In the genomic region with DNA sequence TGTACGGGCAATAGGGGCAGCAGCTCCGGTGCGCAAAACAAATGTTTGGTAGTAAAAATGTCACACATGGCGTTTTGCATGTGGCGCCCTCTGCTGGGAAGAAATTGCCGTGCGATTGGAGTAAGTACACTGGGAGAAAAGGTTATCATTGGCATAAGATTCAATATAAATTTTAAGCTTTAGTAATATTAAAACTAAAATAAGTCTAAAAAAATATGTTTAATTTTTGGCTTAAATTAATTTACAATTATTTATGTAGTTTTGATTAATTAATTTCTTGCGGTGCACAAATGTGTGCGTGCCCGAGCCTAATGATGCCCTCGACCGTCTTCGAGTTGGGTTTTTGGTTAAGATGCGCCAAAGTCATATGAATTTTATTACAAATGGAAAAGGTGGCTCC, we compare ENCODE assay signal across 1 fruit fly cellular context.
A peak's percentile ranks its signal among the peaks of the same experiment; 100 is the strongest.
TF ChIP-seq lines count a peak whose summit lies in the region.

No protein-coding gene starts in this region.

TF ChIP-seq in whole organism, embryonic, 481 proteins besides CTCF, POLR2A, EP300 and RAD21 (continued from another document and continues in another):
- TF ChIP-seq CG1792 (GFP tag; optimal IDR thresholded peaks at IDR 0.05; lab: Kevin White, UChicago) = no peak
- TF ChIP-seq Med (GFP tag; lab: Kevin White, UChicago) = peak; percentile 89
- peak; percentile 57; the same call in 1 of the 2 replicates for TF ChIP-seq sens-2 (GFP tag; IDR thresholded peaks at IDR 0.05; lab: Robert Waterston, UW)
- TF ChIP-seq CG16863 (GFP tag; optimal IDR thresholded peaks at IDR 0.05; lab: Kevin White, UChicago) = no peak
- no peak for TF ChIP-seq Doc3 (GFP tag; IDR thresholded peaks at IDR 0.05; lab: Robert Waterston, UW; ENCODE audit: partially characterized antibody)
- TF ChIP-seq phol (tag; optimal IDR thresholded peaks at IDR 0.05; lab: Kevin White, UChicago) = peak; percentile 71
- TF ChIP-seq E2f1 (GFP tag; IDR thresholded peaks at IDR 0.05; lab: Robert Waterston, UW) = peak; percentile 63
- TF ChIP-seq inv (GFP tag; IDR thresholded peaks at IDR 0.05; lab: Robert Waterston, UW; ENCODE audit: partially characterized antibody) = no peak
- TF ChIP-seq CG11560 (tag; IDR thresholded peaks at IDR 0.05; lab: Robert Waterston, UW) = peak; percentile 59; the same call in 2 of the 3 replicates
- peak; percentile 77 for TF ChIP-seq CG10979 (tag; optimal IDR thresholded peaks at IDR 0.05; lab: Kevin White, UChicago)
- TF ChIP-seq CG1024 (GFP tag; IDR thresholded peaks at IDR 0.05; lab: Robert Waterston, UW) = peak; percentile 63
- no peak for TF ChIP-seq Dip3 (GFP tag; optimal IDR thresholded peaks at IDR 0.05; lab: Kevin White, UChicago)
- peak; percentile 58; the same call in 1 of the 2 replicates for TF ChIP-seq ranshi (GFP tag; IDR thresholded peaks at IDR 0.05; lab: Robert Waterston, UW)
- peak; percentile 62 for TF ChIP-seq CG15269 (tag; optimal IDR thresholded peaks at IDR 0.05; lab: Kevin White, UChicago)
- no peak for TF ChIP-seq D19B (GFP tag; optimal IDR thresholded peaks at IDR 0.05; lab: Kevin White, UChicago)
- no peak for TF ChIP-seq tx (GFP tag; optimal IDR thresholded peaks at IDR 0.05; lab: Kevin White, UChicago)
- peak; percentile 72; the same call in 1 of the 2 replicates for TF ChIP-seq Awh (GFP tag; IDR thresholded peaks at IDR 0.05; lab: Robert Waterston, UW)
- peak; percentile 63 for TF ChIP-seq ara (GFP tag; IDR thresholded peaks at IDR 0.05; lab: Robert Waterston, UW)
- no peak for TF ChIP-seq pan (optimal IDR thresholded peaks at IDR 0.05; lab: Kevin White, UChicago)
- peak in 1 of 2 experiments; percentile 71 for TF ChIP-seq pan (GFP tag; optimal IDR thresholded peaks at IDR 0.05 in 1 of 2, IDR thresholded peaks at IDR 0.05 in 1 of 2)
- no peak for TF ChIP-seq Doc2 (GFP tag; IDR thresholded peaks at IDR 0.05; lab: Robert Waterston, UW)
- peak; percentile 52 for TF ChIP-seq CG8388 (GFP tag; optimal IDR thresholded peaks at IDR 0.05; lab: Kevin White, UChicago)
- TF ChIP-seq gt (GFP tag; IDR thresholded peaks at IDR 0.05; lab: Robert Waterston, UW) = no peak
- TF ChIP-seq gcm2 (GFP tag; optimal IDR thresholded peaks at IDR 0.05; lab: Kevin White, UChicago) = no peak
- TF ChIP-seq Bdp1 (GFP tag; optimal IDR thresholded peaks at IDR 0.05; lab: Kevin White, UChicago) = no peak
- peak; percentile 55 for TF ChIP-seq Meics (GFP tag; optimal IDR thresholded peaks at IDR 0.05; lab: Kevin White, UChicago)
- TF ChIP-seq trh (GFP tag; optimal IDR thresholded peaks at IDR 0.05; lab: Kevin White, UChicago) = peak; percentile 43
- no peak for TF ChIP-seq GATAe (GFP tag; conservative IDR thresholded peaks at IDR 0.05; lab: Robert Waterston, UW)
- 0 out of 2 replicates have a peak, but pooled peaks have one; percentile 21 for TF ChIP-seq Gsc (GFP tag; IDR thresholded peaks at IDR 0.05; lab: Robert Waterston, UW)
- TF ChIP-seq CG9797 (GFP tag; optimal IDR thresholded peaks at IDR 0.05; lab: Kevin White, UChicago) = no peak
- TF ChIP-seq Dek (tag; optimal IDR thresholded peaks at IDR 0.05; lab: Kevin White, UChicago) = peak; percentile 44
- TF ChIP-seq NK7.1 (GFP tag; optimal IDR thresholded peaks at IDR 0.05; lab: Kevin White, UChicago) = no peak
- peak; percentile 9 for TF ChIP-seq Jarid2 (GFP tag; optimal IDR thresholded peaks at IDR 0.05; lab: Kevin White, UChicago)
- TF ChIP-seq Gug (GFP tag; IDR thresholded peaks at IDR 0.05; lab: Robert Waterston, UW) = no peak; the same call in 3 of the 4 replicates
- TF ChIP-seq caup (GFP tag; optimal IDR thresholded peaks at IDR 0.05; lab: Kevin White, UChicago; ENCODE audit: severe bottlenecking) = peak; percentile 46
- peak; percentile 48 for TF ChIP-seq ewg (GFP tag; optimal IDR thresholded peaks at IDR 0.05; lab: Kevin White, UChicago)
- TF ChIP-seq MBD-R2 (GFP tag; IDR thresholded peaks at IDR 0.05; lab: Robert Waterston, UW) = peak; percentile 34; the same call in 1 of the 2 replicates
- TF ChIP-seq CG10147 (GFP tag; optimal IDR thresholded peaks at IDR 0.05; lab: Kevin White, UChicago) = peak; percentile 54
- TF ChIP-seq CG30431 (GFP tag; optimal IDR thresholded peaks at IDR 0.05; lab: Kevin White, UChicago) = peak; percentile 47
- TF ChIP-seq CG43689 (GFP tag; IDR thresholded peaks at IDR 0.05; lab: Robert Waterston, UW) = peak; percentile 48; the same call in 1 of the 2 replicates
- TF ChIP-seq CG18764 (GFP tag; optimal IDR thresholded peaks at IDR 0.05; lab: Kevin White, UChicago) = peak; percentile 24
- TF ChIP-seq CG12744 (GFP tag; optimal IDR thresholded peaks at IDR 0.05; lab: Kevin White, UChicago) = no peak
- TF ChIP-seq CG10565 (GFP tag; optimal IDR thresholded peaks at IDR 0.05; lab: Kevin White, UChicago) = no peak
- peak; percentile 70 for TF ChIP-seq sob (GFP tag; IDR thresholded peaks at IDR 0.05; lab: Robert Waterston, UW)
- TF ChIP-seq Neu2 (GFP tag; optimal IDR thresholded peaks at IDR 0.05; lab: Kevin White, UChicago; ENCODE audit: borderline replicate concordance) = no peak
- peak; percentile 45 for TF ChIP-seq gsb-n (tag; optimal IDR thresholded peaks at IDR 0.05; lab: Kevin White, UChicago)
- TF ChIP-seq CG12236 (GFP tag; optimal IDR thresholded peaks at IDR 0.05; lab: Kevin White, UChicago) = no peak
- peak; percentile 33 for TF ChIP-seq CG4854 (GFP tag; optimal IDR thresholded peaks at IDR 0.05; lab: Kevin White, UChicago)
- TF ChIP-seq CG10366 (GFP tag; IDR thresholded peaks at IDR 0.05; lab: Robert Waterston, UW) = peak; percentile 62
- peak; percentile 64 for TF ChIP-seq CG7271 (tag; optimal IDR thresholded peaks at IDR 0.05; lab: Kevin White, UChicago)
- TF ChIP-seq sqz (GFP tag; optimal IDR thresholded peaks at IDR 0.05; lab: Kevin White, UChicago) = peak; percentile 41
- TF ChIP-seq CG5953 (GFP tag; IDR thresholded peaks at IDR 0.05; lab: Robert Waterston, UW) = no peak
- no peak for TF ChIP-seq C15 (GFP tag; IDR thresholded peaks at IDR 0.05; lab: Robert Waterston, UW)
- TF ChIP-seq otp (GFP tag; IDR thresholded peaks at IDR 0.05; lab: Robert Waterston, UW) = peak; percentile 60; the same call in 2 of the 3 replicates
- TF ChIP-seq CG8924 (tag; optimal IDR thresholded peaks at IDR 0.05; lab: Kevin White, UChicago) = peak; percentile 65
- peak in 1 of 3 experiments; percentile 53 for TF ChIP-seq lola (GFP tag; optimal IDR thresholded peaks at IDR 0.05; lab: Kevin White, UChicago)
- no peak for TF ChIP-seq NC2α (GFP tag; optimal IDR thresholded peaks at IDR 0.05; lab: Kevin White, UChicago)
- peak; percentile 40; the same call in 1 of the 3 replicates for TF ChIP-seq CG2889 (GFP tag; IDR thresholded peaks at IDR 0.05; lab: Robert Waterston, UW)
- peak; percentile 4 for TF ChIP-seq Mad (GFP tag; optimal IDR thresholded peaks at IDR 0.05; lab: Kevin White, UChicago)
- TF ChIP-seq Max (GFP tag; optimal IDR thresholded peaks at IDR 0.05; lab: Kevin White, UChicago) = peak; percentile 41
- TF ChIP-seq CG32772 (GFP tag; IDR thresholded peaks at IDR 0.05; lab: Robert Waterston, UW) = peak; percentile 70
- TF ChIP-seq CG12659 (GFP tag; optimal IDR thresholded peaks at IDR 0.05; lab: Kevin White, UChicago) = peak; percentile 29
- TF ChIP-seq Oli (tag; optimal IDR thresholded peaks at IDR 0.05; lab: Kevin White, UChicago) = peak; percentile 63
- peak; percentile 33; the same call in 1 of the 2 replicates for TF ChIP-seq Oaz (GFP tag; IDR thresholded peaks at IDR 0.05; lab: Robert Waterston, UW)
- TF ChIP-seq Atf3 (GFP tag; optimal IDR thresholded peaks at IDR 0.05; lab: Kevin White, UChicago) = no peak
- TF ChIP-seq onecut (GFP tag; IDR thresholded peaks at IDR 0.05; lab: Robert Waterston, UW) = peak; percentile 52
- peak; percentile 43 for TF ChIP-seq odd (GFP tag; optimal IDR thresholded peaks at IDR 0.05; lab: Kevin White, UChicago)
- no peak for TF ChIP-seq CG9876 (GFP tag; optimal IDR thresholded peaks at IDR 0.05; lab: Kevin White, UChicago)
- peak; percentile 55 for TF ChIP-seq CG17385 (GFP tag; optimal IDR thresholded peaks at IDR 0.05; lab: Kevin White, UChicago)
- peak; percentile 48; the same call in 1 of the 2 replicates for TF ChIP-seq esg (GFP tag; conservative IDR thresholded peaks at IDR 0.05; lab: Robert Waterston, UW)
- TF ChIP-seq CG6765 (GFP tag; optimal IDR thresholded peaks at IDR 0.05; lab: Kevin White, UChicago) = no peak
- TF ChIP-seq maf-S (GFP tag; optimal IDR thresholded peaks at IDR 0.05; lab: Kevin White, UChicago) = no peak
- TF ChIP-seq CG7786 (GFP tag; optimal IDR thresholded peaks at IDR 0.05; lab: Kevin White, UChicago) = no peak
- TF ChIP-seq vfl (GFP tag; optimal IDR thresholded peaks at IDR 0.05; lab: Kevin White, UChicago) = peak; percentile 3
- no peak for TF ChIP-seq Stat92E (GFP tag; optimal IDR thresholded peaks at IDR 0.05; lab: Kevin White, UChicago)
- no peak for TF ChIP-seq Fer2 (tag; optimal IDR thresholded peaks at IDR 0.05; lab: Kevin White, UChicago)
- peak; percentile 57; the same call in 1 of the 2 replicates for TF ChIP-seq ap (GFP tag; IDR thresholded peaks at IDR 0.05; lab: Robert Waterston, UW)
- TF ChIP-seq CG11085 (GFP tag; IDR thresholded peaks at IDR 0.05; lab: Robert Waterston, UW) = peak; percentile 36; the same call in 1 of the 2 replicates
- 0 out of 3 replicates have a peak, but pooled peaks have one; percentile 12 for TF ChIP-seq sr (GFP tag; IDR thresholded peaks at IDR 0.05; lab: Robert Waterston, UW)
- TF ChIP-seq Nf-YC (tag; optimal IDR thresholded peaks at IDR 0.05; lab: Kevin White, UChicago) = peak; percentile 9
- no peak for TF ChIP-seq chm (GFP tag; IDR thresholded peaks at IDR 0.05; lab: Robert Waterston, UW)
- peak; percentile 59 for TF ChIP-seq CG12299 (tag; optimal IDR thresholded peaks at IDR 0.05; lab: Kevin White, UChicago)
- TF ChIP-seq CG2116 (GFP tag; optimal IDR thresholded peaks at IDR 0.05; lab: Kevin White, UChicago) = peak; percentile 3
- TF ChIP-seq Nf-YA (GFP tag; IDR thresholded peaks at IDR 0.05; lab: Robert Waterston, UW) = peak; percentile 56; the same call in 1 of the 2 replicates
- TF ChIP-seq Scr (GFP tag; IDR thresholded peaks at IDR 0.05; lab: Robert Waterston, UW; ENCODE audit: partially characterized antibody) = no peak
- peak; percentile 53 for TF ChIP-seq ind (GFP tag; optimal IDR thresholded peaks at IDR 0.05; lab: Kevin White, UChicago)
- peak; percentile 58 for TF ChIP-seq CG14710 (tag; optimal IDR thresholded peaks at IDR 0.05; lab: Kevin White, UChicago)
- no peak for TF ChIP-seq CG9609 (GFP tag; optimal IDR thresholded peaks at IDR 0.05; lab: Kevin White, UChicago)
- TF ChIP-seq Lhr (GFP tag; optimal IDR thresholded peaks at IDR 0.05; lab: Kevin White, UChicago) = no peak
- TF ChIP-seq corto (GFP tag; optimal IDR thresholded peaks at IDR 0.05; lab: Kevin White, UChicago) = no peak
- TF ChIP-seq CG13424 (tag; optimal IDR thresholded peaks at IDR 0.05; lab: Kevin White, UChicago) = peak; percentile 70
- peak; percentile 83 for TF ChIP-seq ci (GFP tag; IDR thresholded peaks at IDR 0.05; lab: Robert Waterston, UW)
- peak; percentile 74 for TF ChIP-seq CG17829 (tag; optimal IDR thresholded peaks at IDR 0.05; lab: Kevin White, UChicago)
- TF ChIP-seq klu (GFP tag; IDR thresholded peaks at IDR 0.05; lab: Robert Waterston, UW) = no peak
- TF ChIP-seq hkb (optimal IDR thresholded peaks at IDR 0.05; lab: Kevin White, UChicago) = no peak
- TF ChIP-seq hkb (GFP tag; IDR thresholded peaks at IDR 0.05; lab: Robert Waterston, UW) = peak; percentile 82
- TF ChIP-seq CG9932 (GFP tag; IDR thresholded peaks at IDR 0.05; lab: Robert Waterston, UW) = peak; percentile 38; the same call in 1 of the 2 replicates
- peak; percentile 70 for TF ChIP-seq CG4820 (GFP tag; optimal IDR thresholded peaks at IDR 0.05; lab: Kevin White, UChicago)
- 0 out of 2 replicates have a peak, but pooled peaks have one; percentile 33 for TF ChIP-seq CG4730 (GFP tag; IDR thresholded peaks at IDR 0.05; lab: Robert Waterston, UW)
- no peak for TF ChIP-seq kni (GFP tag; optimal IDR thresholded peaks at IDR 0.05; lab: Kevin White, UChicago)
- TF ChIP-seq eyg (GFP tag; optimal IDR thresholded peaks at IDR 0.05; lab: Kevin White, UChicago) = no peak
- peak; percentile 51 for TF ChIP-seq zf30C (GFP tag; optimal IDR thresholded peaks at IDR 0.05; lab: Kevin White, UChicago)
- peak; percentile 65 for TF ChIP-seq CG14050 (GFP tag; IDR thresholded peaks at IDR 0.05; lab: Robert Waterston, UW)
- no peak for TF ChIP-seq Drgx (GFP tag; IDR thresholded peaks at IDR 0.05; lab: Robert Waterston, UW)
- TF ChIP-seq Taf1 (GFP tag; IDR thresholded peaks at IDR 0.05; lab: Robert Waterston, UW) = no peak
- TF ChIP-seq her (GFP tag; optimal IDR thresholded peaks at IDR 0.05; lab: Kevin White, UChicago) = no peak
- peak; percentile 17 to 53 for TF ChIP-seq chif (GFP tag; optimal IDR thresholded peaks at IDR 0.05; lab: Kevin White, UChicago)
- no peak for TF ChIP-seq crp (GFP tag; optimal IDR thresholded peaks at IDR 0.05; lab: Kevin White, UChicago)
- TF ChIP-seq usp (GFP tag; optimal IDR thresholded peaks at IDR 0.05; lab: Kevin White, UChicago) = no peak
- TF ChIP-seq CG14014 (GFP tag; IDR thresholded peaks at IDR 0.05; lab: Robert Waterston, UW) = peak; percentile 56
- TF ChIP-seq ERR (GFP tag; optimal IDR thresholded peaks at IDR 0.05; lab: Kevin White, UChicago) = no peak
- TF ChIP-seq CG11093 (GFP tag; IDR thresholded peaks at IDR 0.05; lab: Robert Waterston, UW) = 0 out of 3 replicates have a peak, but pooled peaks have one; percentile 31
- peak; percentile 43 to 59 for TF ChIP-seq dpn (GFP tag; optimal IDR thresholded peaks at IDR 0.05; lab: Kevin White, UChicago)
- no peak for TF ChIP-seq CG7928 (GFP tag; optimal IDR thresholded peaks at IDR 0.05; lab: Kevin White, UChicago)
- no peak for TF ChIP-seq HLH4C (GFP tag; IDR thresholded peaks at IDR 0.05; lab: Robert Waterston, UW; ENCODE audit: partially characterized antibody)
- TF ChIP-seq btn (GFP tag; optimal IDR thresholded peaks at IDR 0.05; lab: Kevin White, UChicago) = no peak
- no peak for TF ChIP-seq CG7963 (GFP tag; IDR thresholded peaks at IDR 0.05; lab: Robert Waterston, UW; ENCODE audit: partially characterized antibody)
- no peak for TF ChIP-seq Dref (GFP tag; IDR thresholded peaks at IDR 0.05; lab: Robert Waterston, UW)
- no peak for TF ChIP-seq dati (GFP tag; IDR thresholded peaks at IDR 0.05; lab: Robert Waterston, UW)
- TF ChIP-seq nerfin-1 (tag; optimal IDR thresholded peaks at IDR 0.05; lab: Kevin White, UChicago) = peak; percentile 52
- no peak for TF ChIP-seq schlank (tag; optimal IDR thresholded peaks at IDR 0.05; lab: Kevin White, UChicago)
- peak; percentile 53; the same call in 1 of the 3 replicates for TF ChIP-seq H15 (GFP tag; IDR thresholded peaks at IDR 0.05; lab: Robert Waterston, UW)
- TF ChIP-seq shn (GFP tag; optimal IDR thresholded peaks at IDR 0.05; lab: Kevin White, UChicago) = no peak
- peak; percentile 31 for TF ChIP-seq CG12155 (GFP tag; optimal IDR thresholded peaks at IDR 0.05; lab: Kevin White, UChicago)
- TF ChIP-seq Sry-δ (GFP tag; optimal IDR thresholded peaks at IDR 0.05; lab: Kevin White, UChicago) = no peak
